Worm (Caenorhabditis elegans): ENCODE results near the gene C08F11.17.

C08F11.17 gene

ce11 chrIV:13649126-13649525, 1.0 kb downstream of the C08F11.17 start, which contains the start of gene C08F11.10:
TSS of gene C08F11.10 (minus strand) at chrIV:13649226.
- TF ChIP-seq hlh-17 (GFP tag; optimal IDR thresholded peaks at IDR 0.05; ENCODE audit: borderline replicate concordance) (no peak), fkh-4 (tag; optimal IDR thresholded peaks at IDR 0.05; ENCODE audit: borderline replicate concordance) (no peak), lin-39 (tag; optimal IDR thresholded peaks at IDR 0.05) (no peak), jun-1 (tag; optimal IDR thresholded peaks at IDR 0.05) (no peak), C04F5.9 (tag; optimal IDR thresholded peaks at IDR 0.05) (no peak), ces-1 (GFP tag; optimal IDR thresholded peaks at IDR 0.05) (no peak), nhr-76 (tag; optimal IDR thresholded peaks at IDR 0.05) (no peak), ztf-4 (tag; optimal IDR thresholded peaks at IDR 0.05) (no peak), nhr-84 (tag; optimal IDR thresholded peaks at IDR 0.05) (no peak), xbp-1 (tag; optimal IDR thresholded peaks at IDR 0.05) (no peak), nhr-71 (tag; optimal IDR thresholded peaks at IDR 0.05) (no peak), efl-1 (optimal IDR thresholded peaks at IDR 0.05) (no peak), efl-1 (GFP tag; optimal IDR thresholded peaks at IDR 0.05 in 1 of 2) (no peak), fkh-10 (GFP tag; optimal IDR thresholded peaks at IDR 0.05) (no peak), unc-86 (tag; optimal IDR thresholded peaks at IDR 0.05) (no peak), pqm-1 (tag; optimal IDR thresholded peaks at IDR 0.05) (no peak), F16B12.6 (tag; optimal IDR thresholded peaks at IDR 0.05) (no peak)

ce11 chrIV:13647558-13647957, 2.6 kb downstream of the C08F11.17 start, which contains the start of gene ule-4:
TSS of gene ule-4 (minus strand) at chrIV:13647658.
- TF ChIP-seq ceh-82 (tag; optimal IDR thresholded peaks at IDR 0.05) (no peak), unc-30 (tag; optimal IDR thresholded peaks at IDR 0.05) (no peak), nhr-28 (tag; optimal IDR thresholded peaks at IDR 0.05) (no peak), mab-9 (GFP tag; IDR thresholded peaks at IDR 0.05) (no peak), hpl-2 (GFP tag; optimal IDR thresholded peaks at IDR 0.05) (no peak), hlh-4 (tag; optimal IDR thresholded peaks at IDR 0.05) (no peak), snu-23 (GFP tag; optimal IDR thresholded peaks at IDR 0.05) (no peak), elt-3 (tag; optimal IDR thresholded peaks at IDR 0.05) (no peak), C16A3.4 (tag; optimal IDR thresholded peaks at IDR 0.05) (no peak), unc-130 (tag; optimal IDR thresholded peaks at IDR 0.05) (no peak), nhr-71 (tag; optimal IDR thresholded peaks at IDR 0.05) (no peak), F16B12.6 (tag; optimal IDR thresholded peaks at IDR 0.05) (no peak), grh-1 (GFP tag; IDR thresholded peaks at IDR 0.05) (no peak), sup-37 (GFP tag; optimal IDR thresholded peaks at IDR 0.05) (no peak), lin-39 (tag; optimal IDR thresholded peaks at IDR 0.05) (no peak), fkh-8 (tag; optimal IDR thresholded peaks at IDR 0.05) (no peak), nhr-76 (tag; optimal IDR thresholded peaks at IDR 0.05) (no peak)

ce11 chrIV:13645823-13646222, 4.3 kb downstream of the C08F11.17 start, which contains the start of gene srz-29:
TSS of gene srz-29 (minus strand) at chrIV:13645923.
- TF ChIP-seq mef-2 (tag; optimal IDR thresholded peaks at IDR 0.05) (no peak), unc-98 (GFP tag; IDR thresholded peaks at IDR 0.05) (no peak), Y116A8C.19 (tag; optimal IDR thresholded peaks at IDR 0.05; ENCODE audit: borderline replicate concordance) (no peak), grh-1 (GFP tag; IDR thresholded peaks at IDR 0.05) (no peak), nhr-11 (tag; optimal IDR thresholded peaks at IDR 0.05) (no peak), ceh-82 (tag; optimal IDR thresholded peaks at IDR 0.05) (no peak), isw-1 (GFP tag; IDR thresholded peaks at IDR 0.05) (no peak), tbx-2 (tag; optimal IDR thresholded peaks at IDR 0.05) (no peak), mdl-1 (tag; optimal IDR thresholded peaks at IDR 0.05) (no peak), elt-2 (tag; optimal IDR thresholded peaks at IDR 0.05) (no peak), ztf-11 (tag; optimal IDR thresholded peaks at IDR 0.05) (no peak), nhr-19 (GFP tag; conservative IDR thresholded peaks at IDR 0.05) (no peak), ceh-88 (GFP tag; IDR thresholded peaks at IDR 0.05) (no peak), zag-1 (tag; optimal IDR thresholded peaks at IDR 0.05) (no peak), swsn-7 (tag; optimal IDR thresholded peaks at IDR 0.05) (no peak), zip-4 (GFP tag; optimal IDR thresholded peaks at IDR 0.05) (no peak), C16A3.4 (tag; optimal IDR thresholded peaks at IDR 0.05) (no peak), unc-86 (tag; optimal IDR thresholded peaks at IDR 0.05) (no peak), ces-1 (GFP tag; optimal IDR thresholded peaks at IDR 0.05) (no peak), unc-62 (GFP tag; optimal IDR thresholded peaks at IDR 0.05) (no peak)
